Worm (Caenorhabditis elegans): Measurements from ENCODE around the gene T11F9.7.

DNA sequence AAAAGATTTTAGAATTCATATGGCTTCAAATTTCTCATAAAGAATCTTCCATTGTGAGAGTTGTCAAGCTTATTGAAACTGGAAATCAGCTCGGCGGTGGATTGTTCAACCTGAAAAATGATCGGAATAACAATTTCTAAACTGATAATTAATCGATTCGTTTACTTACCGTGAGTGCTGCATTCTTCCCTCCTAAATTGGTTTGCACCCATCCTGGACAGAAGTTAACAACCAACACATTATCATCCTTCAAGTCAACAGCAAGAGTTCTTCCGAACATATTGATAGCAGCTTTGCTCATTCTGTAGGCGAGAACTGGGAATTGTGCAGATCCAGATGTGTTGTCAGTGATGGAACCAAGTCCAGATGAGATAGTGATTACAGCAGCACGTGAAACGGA is 39.4 kb downstream of the T11F9.7 start:
- TF ChIP-seq nfya-1 (tag; optimal IDR thresholded peaks at IDR 0.05; ENCODE audit: insufficient read depth) (no peak), snpc-4 (tag; optimal IDR thresholded peaks at IDR 0.05) (no peak), zag-1 (tag; optimal IDR thresholded peaks at IDR 0.05) (no peak), ama-1 (optimal IDR thresholded peaks at IDR 0.05) (no peak), sea-2 (GFP tag; optimal IDR thresholded peaks at IDR 0.05) (no peak), mml-1 (tag; optimal IDR thresholded peaks at IDR 0.05) (no peak), ztf-11 (tag; optimal IDR thresholded peaks at IDR 0.05) (no peak), egl-27 (tag; optimal IDR thresholded peaks at IDR 0.05) (no peak), fkh-10 (GFP tag; optimal IDR thresholded peaks at IDR 0.05) (no peak), nhr-11 (tag; optimal IDR thresholded peaks at IDR 0.05) (no peak), nhr-76 (tag; optimal IDR thresholded peaks at IDR 0.05) (no peak), nhr-25 (tag; optimal IDR thresholded peaks at IDR 0.05) (no peak), unc-62 (GFP tag; optimal IDR thresholded peaks at IDR 0.05) (no peak)

Measured in whole organism, L3 larva.